Worm (Caenorhabditis elegans) whole organism, early embryonic: Measurements from ENCODE around the gene W07G4.8.

Source experiments
- B0310.2 ChIP-seq: sonication (generic microtip); optimal IDR thresholded peaks from 2 replicates; lab custom pipeline; 2016; ENCODE audit warnings: mild to moderate bottlenecking, missing genetic modification characterization, missing compliant biosample characterization
- ama-1 ChIP-seq: fragments of 150-350 bp; optimal IDR thresholded peaks from 2 replicates; lab custom pipeline; 2014
- ceh-13 ChIP-seq: fragments of 200-800 bp; sonication (Bioruptor generic); optimal IDR thresholded peaks from 2 replicates; lab custom pipeline; 2018; ENCODE audit warnings: mild to moderate bottlenecking, missing genetic modification characterization, missing compliant biosample characterization
- ets-7 ChIP-seq: sonication (generic microtip); optimal IDR thresholded peaks from 2 replicates; lab custom pipeline; 2016; ENCODE audit warnings: missing genotype, missing genetic modification characterization, missing compliant biosample characterization
- flt-1 ChIP-seq: fragments of 200-800 bp; sonication (Bioruptor generic); IDR thresholded peaks from 2 replicates; pipeline ENCODE4 v1.3.6; 2022; ENCODE audit warnings: missing genetic modification characterization, missing compliant biosample characterization
- hmbx-1 ChIP-seq: sonication (generic microtip); optimal IDR thresholded peaks from 2 replicates; lab custom pipeline; 2016; ENCODE audit warnings: mild to moderate bottlenecking, missing genetic modification characterization, missing compliant biosample characterization
- hmg-4 ChIP-seq: fragments of 200-800 bp; sonication (Bioruptor generic); optimal IDR thresholded peaks from 2 replicates; lab custom pipeline; 2018; ENCODE audit warnings: mild to moderate bottlenecking, missing genetic modification characterization, missing compliant biosample characterization
- hnd-1 ChIP-seq: sonication (generic microtip); optimal IDR thresholded peaks from 2 replicates; lab custom pipeline; 2016; ENCODE audit warnings: missing genetic modification characterization, missing compliant biosample characterization
- pes-1 ChIP-seq: fragments of 200-800 bp; sonication (Bioruptor generic); IDR thresholded peaks from 2 replicates; pipeline ENCODE4 v1.3.6; 2022; ENCODE audit warnings: missing genetic modification reagents, missing genetic modification characterization, missing compliant biosample characterization
- scrt-1 ChIP-seq: fragments of 200-800 bp; sonication (Bioruptor generic); IDR thresholded peaks from 2 replicates; pipeline ENCODE4 v1.3.6; 2022; ENCODE audit warnings: missing genetic modification characterization, missing compliant biosample characterization
- sea-1 ChIP-seq: fragments of 200-800 bp; sonication (Bioruptor generic); conservative IDR thresholded peaks from 2 replicates; pipeline ENCODE4 v1.3.6; 2022; ENCODE audit warnings: missing genetic modification characterization, missing compliant biosample characterization
- tbx-11 ChIP-seq: fragments of 200-800 bp; sonication (Bioruptor generic); IDR thresholded peaks from 2 replicates; pipeline ENCODE4 v1.3.6; 2022; ENCODE audit warnings: missing genetic modification characterization, missing compliant biosample characterization
- tbx-37 ChIP-seq: fragments of 200-800 bp; sonication (Bioruptor generic); conservative IDR thresholded peaks from 2 replicates; pipeline ENCODE4 v1.3.6; 2022; ENCODE audit warnings: missing genetic modification reagents, missing genetic modification characterization, missing compliant biosample characterization
- tra-4 ChIP-seq: sonication (generic microtip); optimal IDR thresholded peaks from 2 replicates; lab custom pipeline; 2017; ENCODE audit warnings: missing genetic modification characterization, missing compliant biosample characterization

DNA sequence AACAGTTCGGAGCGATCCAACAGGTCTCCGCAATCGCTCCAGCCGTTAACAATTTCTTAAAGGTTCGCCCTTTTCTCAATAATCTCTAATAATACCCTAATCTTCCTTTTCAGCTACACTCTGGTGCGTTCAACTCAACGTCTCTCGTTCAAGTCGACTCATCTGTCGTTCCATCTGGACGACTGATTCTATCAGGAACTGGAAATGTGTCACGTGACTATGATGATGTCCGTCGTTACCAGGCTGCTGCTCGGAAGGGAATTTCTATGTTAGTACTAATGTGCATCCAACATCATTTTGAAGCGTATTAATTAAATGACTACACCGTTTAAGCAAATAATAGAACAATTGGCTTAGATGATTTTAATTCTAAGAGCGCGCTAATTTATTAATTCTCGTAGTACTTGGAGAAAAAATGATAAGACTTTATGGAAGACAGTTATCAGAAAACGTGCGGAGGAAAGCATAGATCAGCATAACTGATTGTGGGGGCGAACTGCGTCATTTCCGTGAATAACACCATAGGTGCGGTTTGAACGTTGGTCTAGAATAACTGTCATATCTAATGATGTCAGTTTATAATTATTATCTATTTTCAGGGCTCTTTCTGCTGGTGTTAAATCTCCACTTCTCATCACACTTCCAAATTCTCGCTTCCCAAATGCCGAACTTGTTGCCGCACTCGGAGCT, 5.4 kb downstream of the W07G4.8 start:
- TF ChIP-seq pes-1 (GFP tag; lab: Robert Waterston, UW) (no peak), flt-1 (GFP tag; lab: Robert Waterston, UW) (no peak), sea-1 (GFP tag; lab: Robert Waterston, UW) (no peak), ama-1 (lab: Kevin White, UChicago) (no peak), tbx-37 (GFP tag; lab: Robert Waterston, UW) (no peak), scrt-1 (GFP tag; lab: Robert Waterston, UW) (no peak), tbx-11 (GFP tag; lab: Robert Waterston, UW) (no peak), ets-7 (tag; lab: Kevin White, UChicago) (no peak), tra-4 (tag; lab: Kevin White, UChicago) (no peak), hnd-1 (tag; lab: Kevin White, UChicago) (no peak), B0310.2 (tag; lab: Kevin White, UChicago) (no peak), hmbx-1 (tag; lab: Kevin White, UChicago) (no peak), hmg-4 (GFP tag; lab: Kevin White, UChicago) (no peak), ceh-13 (GFP tag; lab: Kevin White, UChicago) (no peak)
